Worm (Caenorhabditis elegans) whole organism, L3 larva: ENCODE data around the gene Y81G3A.6.

Experiments used
- R02D3.7 ChIP-seq: fragments of 150-350 bp; optimal IDR thresholded peaks from 2 replicates; lab custom pipeline; 2014; ENCODE audit warnings: missing biosample characterization, missing genetic modification characterization
- aly-2 ChIP-seq: fragments of 150-350 bp; optimal IDR thresholded peaks from 2 replicates; lab custom pipeline; 2014; ENCODE audit warnings: missing biosample characterization, missing genetic modification characterization
- ceh-16 ChIP-seq: sonication (generic microtip); optimal IDR thresholded peaks from 2 replicates; lab custom pipeline; 2017; ENCODE audit warnings: missing biosample characterization, missing genetic modification characterization
- egl-27 ChIP-seq: sonication (generic microtip); optimal IDR thresholded peaks from 4 replicates; lab custom pipeline; 2017; ENCODE audit warnings: missing biosample characterization, missing genetic modification reagents, missing genetic modification characterization
- elt-1 ChIP-seq: fragments of 150-350 bp; optimal IDR thresholded peaks from 2 replicates; lab custom pipeline; 2014; ENCODE audit warnings: missing biosample characterization, missing genetic modification characterization
- elt-2 ChIP-seq: sonication (generic microtip); optimal IDR thresholded peaks from 2 replicates; lab custom pipeline; 2016; ENCODE audit warnings: missing genetic modification reagents, mild to moderate bottlenecking, missing genetic modification characterization, missing compliant biosample characterization
- elt-3 ChIP-seq, 3 experiments: fragments of 150-350 bp in 1 of 3; sonication (generic microtip) in 2 of 3; optimal IDR thresholded peaks; 2 replicates in 2 of 3; 4 replicates in 1 of 3; lab custom pipeline; 2014 to 2017; ENCODE audit warnings: missing biosample characterization in 3 of 3, missing genetic modification characterization in 3 of 3
- skn-1 ChIP-seq: fragments of 150-350 bp; optimal IDR thresholded peaks from 2 replicates; lab custom pipeline; 2014; ENCODE audit warnings: missing biosample characterization, missing genetic modification characterization
- zag-1 ChIP-seq: fragments of 150-350 bp; optimal IDR thresholded peaks from 2 replicates; lab custom pipeline; 2014; ENCODE audit warnings: missing biosample characterization, missing genetic modification characterization

DNA sequence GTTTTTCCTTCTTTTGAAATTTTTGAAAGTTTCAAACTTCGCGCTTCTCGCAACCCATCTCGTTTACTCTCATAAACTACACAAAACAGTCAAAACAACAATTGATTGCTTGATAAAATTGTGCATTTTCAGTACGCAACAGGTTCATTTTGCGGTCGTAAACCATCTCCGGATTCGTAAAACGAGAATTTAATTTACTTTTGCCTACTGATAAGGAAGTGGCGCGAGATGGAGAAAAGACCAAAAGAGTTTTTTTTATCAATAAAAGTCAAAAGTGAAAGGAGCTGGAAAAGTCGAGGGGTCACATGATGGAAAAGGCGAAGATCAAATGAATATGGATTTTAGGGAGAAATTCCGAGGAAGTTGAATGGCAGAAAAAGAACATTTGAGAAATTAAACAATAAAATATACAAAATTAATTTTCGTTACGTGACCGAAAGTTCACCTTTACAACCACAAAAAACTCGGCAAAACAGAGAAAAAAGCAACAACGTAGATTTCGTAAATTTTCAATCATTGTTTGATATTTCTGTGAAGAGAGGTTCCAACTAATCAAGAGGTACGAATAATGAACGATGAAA, 3.4 kb downstream of the Y81G3A.6 start, which contains the start of gene F42G4.6:
- TF ChIP-seq skn-1 (tag; lab: Kevin White, UChicago) (no peak), elt-3 (tag; optimal IDR thresholded peaks at IDR 0.05; lab: Kevin White, UChicago) (no peak), egl-27 (tag; lab: Kevin White, UChicago) (no peak), zag-1 (tag; lab: Kevin White, UChicago) (no peak), aly-2 (tag; lab: Kevin White, UChicago) (no peak), elt-2 (tag; lab: Kevin White, UChicago) (peak; percentile 95), ceh-16 (tag; lab: Kevin White, UChicago) (no peak), R02D3.7 (tag; lab: Kevin White, UChicago) (no peak), elt-1 (no peak)
